Worm (Caenorhabditis elegans): ENCODE data around the gene sru-27.

DNA sequence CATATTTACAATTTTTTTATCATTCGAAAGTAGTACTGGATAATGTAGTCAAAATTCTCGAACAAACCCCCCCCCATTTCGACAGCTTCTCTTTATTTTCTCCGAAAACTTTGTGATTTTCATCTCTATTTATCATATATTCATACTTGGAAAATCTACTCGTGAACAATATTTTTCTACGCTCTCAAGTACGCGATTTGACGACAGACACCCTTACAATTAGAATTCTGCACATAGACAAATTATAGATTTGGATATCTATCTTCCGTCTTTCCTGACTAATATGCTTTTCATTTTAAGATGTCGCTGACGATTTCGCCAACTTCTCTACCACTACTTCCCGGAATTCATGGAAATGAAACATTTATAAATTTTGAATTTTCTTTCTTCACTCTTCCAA lies 6.8 kb downstream of the sru-27 start, which contains the start of gene sru-28:
- no peak for TF ChIP-seq ztf-11 (tag; optimal IDR thresholded peaks at IDR 0.05)
- TF ChIP-seq alr-1 (tag; optimal IDR thresholded peaks at IDR 0.05; ENCODE audit: borderline replicate concordance): no peak

Data from whole organism, L1 larva.